Fruit fly (Drosophila melanogaster): ENCODE data around the gene Atg3.
A peak's percentile ranks its signal among the peaks of the same experiment; 100 is the strongest.

DNA sequence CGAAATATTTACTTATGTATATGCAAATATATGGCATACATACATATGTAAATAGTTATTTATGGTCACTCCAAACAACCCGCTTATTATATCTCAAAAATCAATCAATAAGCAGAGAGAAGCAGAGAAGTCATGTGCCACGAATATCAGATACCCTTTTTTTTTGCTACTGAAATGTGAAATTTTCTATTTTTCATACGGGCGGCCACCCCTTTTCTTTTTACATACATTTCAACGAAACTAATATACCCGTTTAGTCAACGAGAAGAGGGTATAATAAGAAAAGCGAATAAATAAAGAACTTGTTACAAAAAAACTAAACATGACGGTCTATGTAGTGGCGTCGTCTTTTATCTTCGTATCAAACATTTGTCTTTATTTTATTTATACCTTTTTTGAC lies 36.1 kb downstream of the Atg3 start:
- TF ChIP-seq E2f2 (GFP tag; IDR thresholded peaks at IDR 0.05) (peak; percentile 50), dm (GFP tag; optimal IDR thresholded peaks at IDR 0.05) (no peak), z (GFP tag; IDR thresholded peaks at IDR 0.05) (no peak), salm (tag; optimal IDR thresholded peaks at IDR 0.05) (peak; percentile 27), scrt (GFP tag; optimal IDR thresholded peaks at IDR 0.05) (no peak), zfh2 (GFP tag; optimal IDR thresholded peaks at IDR 0.05) (peak; percentile 3), CG2712 (tag; optimal IDR thresholded peaks at IDR 0.05) (peak; percentile 50), CG1233 (GFP tag; optimal IDR thresholded peaks at IDR 0.05) (peak; percentile 32), CG13424 (tag; optimal IDR thresholded peaks at IDR 0.05) (peak; percentile 66), exex (tag; optimal IDR thresholded peaks at IDR 0.05) (peak; percentile 8), D19B (GFP tag; optimal IDR thresholded peaks at IDR 0.05) (peak; percentile 57), CrebB (tag; optimal IDR thresholded peaks at IDR 0.05) (no peak)

Measured in whole organism, embryonic.